Worm (Caenorhabditis elegans) whole organism, young adult: ENCODE data around the gene chil-18.

Source experiments
- F23B12.7 ChIP-seq: sonication (generic microtip); optimal IDR thresholded peaks from 2 replicates; lab custom pipeline; 2017; ENCODE audit warnings: missing genetic modification characterization, mild to moderate bottlenecking, missing compliant biosample characterization, antibody characterized with exemption, moderate library complexity; ENCODE audit not compliant: insufficient read depth
- Y95B8A.8 ChIP-seq: fragments of 200-800 bp; sonication (Bioruptor generic); IDR thresholded peaks from 2 replicates; pipeline ENCODE4 v1.3.6; 2022; ENCODE audit warnings: missing genetic modification reagents, missing genetic modification characterization, missing compliant biosample characterization
- ZK185.1 ChIP-seq: sonication (generic microtip); optimal IDR thresholded peaks from 2 replicates; lab custom pipeline; 2016; ENCODE audit warnings: mild to moderate bottlenecking, missing genetic modification characterization, missing compliant biosample characterization; ENCODE audit not compliant: poor library complexity, severe bottlenecking
- egrh-3 ChIP-seq: fragments of 200-800 bp; sonication (Bioruptor generic); IDR thresholded peaks from 2 replicates; pipeline ENCODE4 v1.3.6; 2022; ENCODE audit warnings: missing genetic modification reagents, missing genetic modification characterization, missing compliant biosample characterization
- ets-4 ChIP-seq: fragments of 200-800 bp; sonication (Bioruptor generic); optimal IDR thresholded peaks from 2 replicates; lab custom pipeline; 2018; ENCODE audit warnings: mild to moderate bottlenecking, missing genetic modification characterization, missing compliant biosample characterization
- fkh-3 ChIP-seq: sonication (generic microtip); optimal IDR thresholded peaks from 2 replicates; lab custom pipeline; 2016; ENCODE audit warnings: mild to moderate bottlenecking, missing genetic modification characterization, missing compliant biosample characterization
- lin-35 ChIP-seq, 3 experiments: fragments of 150-350 bp in 2 of 3; sonication (generic microtip) in 1 of 3; optimal IDR thresholded peaks; 2 replicates each; lab custom pipeline; 2014 to 2018; ENCODE audit warnings: missing biosample characterization in 3 of 3, missing genetic modification characterization in 3 of 3, missing genetic modification reagents in 3 of 3
- mel-28 ChIP-seq: sonication (generic microtip); optimal IDR thresholded peaks from 2 replicates; lab custom pipeline; 2016; ENCODE audit warnings: borderline replicate concordance, mild to moderate bottlenecking, missing genetic modification characterization, missing compliant biosample characterization
- nhr-179 ChIP-seq: sonication (generic microtip); optimal IDR thresholded peaks from 2 replicates; lab custom pipeline; 2016; ENCODE audit warnings: mild to moderate bottlenecking, missing genetic modification characterization, missing compliant biosample characterization
- sea-2 ChIP-seq: fragments of 200-800 bp; sonication (Bioruptor generic); IDR thresholded peaks from 2 replicates; pipeline ENCODE4 v1.3.6; 2022; ENCODE audit warnings: missing genetic modification characterization, missing compliant biosample characterization
- sptf-2 ChIP-seq: fragments of 200-800 bp; sonication (Bioruptor generic); optimal IDR thresholded peaks from 2 replicates; lab custom pipeline; 2018; ENCODE audit warnings: mild to moderate bottlenecking, missing genetic modification characterization, missing compliant biosample characterization
- tlf-1 ChIP-seq: fragments of 200-800 bp; sonication (Bioruptor generic); optimal IDR thresholded peaks from 2 replicates; lab custom pipeline; 2018; ENCODE audit warnings: mild to moderate bottlenecking, missing genetic modification characterization, missing compliant biosample characterization
- unc-62 ChIP-seq: fragments of 150-350 bp; optimal IDR thresholded peaks from 2 replicates; lab custom pipeline; 2014; ENCODE audit warnings: missing biosample characterization, missing genetic modification reagents, missing genetic modification characterization

- TF ChIP-seq fkh-3 (tag; lab: Kevin White, UChicago) (no peak), lin-35 (GFP tag; optimal IDR thresholded peaks at IDR 0.05; lab: Kevin White, UChicago) (no peak), tlf-1 (no peak), unc-62 (GFP tag; lab: Kevin White, UChicago) (no peak), Y95B8A.8 (GFP tag; lab: Robert Waterston, UW) (no peak), ZK185.1 (tag; lab: Kevin White, UChicago) (no peak), ets-4 (no peak), egrh-3 (GFP tag; lab: Robert Waterston, UW) (no peak), nhr-179 (tag; lab: Kevin White, UChicago) (no peak), mel-28 (no peak), sea-2 (no peak), F23B12.7 (tag; lab: Kevin White, UChicago) (no peak), sptf-2 (GFP tag; lab: Kevin White, UChicago) (no peak)
Measured at ce11 chrII:9411497-9411896, 36.6 kb upstream of the chil-18 start, which contains the start of gene M176.9.
